Worm (Caenorhabditis elegans) whole organism, early embryonic: ENCODE measurements around the gene mes-4.

Experiments used
- aly-1 ChIP-seq: sonication (generic microtip); optimal IDR thresholded peaks from 2 replicates; lab custom pipeline; 2016; ENCODE audit warnings: missing genetic modification characterization, missing compliant biosample characterization
- ama-1 ChIP-seq: fragments of 150-350 bp; optimal IDR thresholded peaks from 2 replicates; lab custom pipeline; 2014
- ets-7 ChIP-seq: sonication (generic microtip); optimal IDR thresholded peaks from 2 replicates; lab custom pipeline; 2016; ENCODE audit warnings: missing genotype, missing genetic modification characterization, missing compliant biosample characterization
- flt-1 ChIP-seq: fragments of 200-800 bp; sonication (Bioruptor generic); IDR thresholded peaks from 2 replicates; pipeline ENCODE4 v1.3.6; 2022; ENCODE audit warnings: missing genetic modification characterization, missing compliant biosample characterization
- hmbx-1 ChIP-seq: sonication (generic microtip); optimal IDR thresholded peaks from 2 replicates; lab custom pipeline; 2016; ENCODE audit warnings: mild to moderate bottlenecking, missing genetic modification characterization, missing compliant biosample characterization
- hmg-4 ChIP-seq: fragments of 200-800 bp; sonication (Bioruptor generic); optimal IDR thresholded peaks from 2 replicates; lab custom pipeline; 2018; ENCODE audit warnings: mild to moderate bottlenecking, missing genetic modification characterization, missing compliant biosample characterization
- scrt-1 ChIP-seq: fragments of 200-800 bp; sonication (Bioruptor generic); IDR thresholded peaks from 2 replicates; pipeline ENCODE4 v1.3.6; 2022; ENCODE audit warnings: missing genetic modification characterization, missing compliant biosample characterization

ce11 chrV:13423608-13424007 is 13.7 kb downstream of the mes-4 start, which contains the start of gene srv-10:
- no peak for TF ChIP-seq hmbx-1 (tag; lab: Kevin White, UChicago)
- TF ChIP-seq scrt-1 (GFP tag; lab: Robert Waterston, UW): no peak
- no peak for TF ChIP-seq ama-1 (lab: Kevin White, UChicago)
- TF ChIP-seq hmg-4 (GFP tag; lab: Kevin White, UChicago): no peak
- TF ChIP-seq aly-1 (tag; lab: Kevin White, UChicago): no peak
- no peak for TF ChIP-seq ets-7 (tag; lab: Kevin White, UChicago)
- TF ChIP-seq flt-1 (GFP tag; lab: Robert Waterston, UW): no peak
